Worm (Caenorhabditis elegans) whole organism, L3 larva: Measurements from ENCODE around the gene pek-1.

ENCODE experiments used
- ZK546.5 ChIP-seq: sonication (generic microtip); optimal IDR thresholded peaks from 2 replicates; lab custom pipeline; 2017; ENCODE audit warnings: missing biosample characterization, missing genetic modification characterization
- ama-1 ChIP-seq: fragments of 150-350 bp; optimal IDR thresholded peaks from 2 replicates; lab custom pipeline; 2018
- egl-27 ChIP-seq: sonication (generic microtip); optimal IDR thresholded peaks from 4 replicates; lab custom pipeline; 2017; ENCODE audit warnings: missing biosample characterization, missing genetic modification reagents, missing genetic modification characterization
- elt-1 ChIP-seq: fragments of 150-350 bp; optimal IDR thresholded peaks from 2 replicates; lab custom pipeline; 2014; ENCODE audit warnings: missing biosample characterization, missing genetic modification characterization
- elt-3 ChIP-seq, 3 experiments: fragments of 150-350 bp in 1 of 3; sonication (generic microtip) in 2 of 3; optimal IDR thresholded peaks; 2 replicates in 2 of 3; 4 replicates in 1 of 3; lab custom pipeline; 2014 to 2017; ENCODE audit warnings: missing biosample characterization in 3 of 3, missing genetic modification characterization in 3 of 3
- fos-1 ChIP-seq: fragments of 150-350 bp; optimal IDR thresholded peaks from 2 replicates; lab custom pipeline; 2014; ENCODE audit warnings: missing biosample characterization, missing genetic modification characterization
- hmg-11 ChIP-seq: sonication (generic microtip); optimal IDR thresholded peaks from 2 replicates; lab custom pipeline; 2016; ENCODE audit warnings: missing genetic modification characterization, missing compliant biosample characterization
- nhr-11 ChIP-seq: fragments of 150-350 bp; optimal IDR thresholded peaks from 2 replicates; lab custom pipeline; 2014; ENCODE audit warnings: missing biosample characterization, missing genetic modification characterization
- nhr-28 ChIP-seq: fragments of 150-350 bp; optimal IDR thresholded peaks from 2 replicates; lab custom pipeline; 2014; ENCODE audit warnings: missing biosample characterization, missing genetic modification characterization
- skn-1 ChIP-seq: fragments of 150-350 bp; optimal IDR thresholded peaks from 2 replicates; lab custom pipeline; 2014; ENCODE audit warnings: missing biosample characterization, missing genetic modification characterization
- snpc-4 ChIP-seq: fragments of 150-350 bp; optimal IDR thresholded peaks from 2 replicates; lab custom pipeline; 2014; ENCODE audit warnings: missing biosample characterization, missing genetic modification characterization
- unc-62 ChIP-seq: fragments of 150-350 bp; sonication (generic microtip); optimal IDR thresholded peaks from 4 replicates; lab custom pipeline; 2014; ENCODE audit warnings: missing biosample characterization, missing genetic modification reagents, missing genetic modification characterization

- TF ChIP-seq snpc-4 (tag; lab: Kevin White, UChicago) (no peak), ZK546.5 (tag; lab: Kevin White, UChicago) (no peak), ama-1 (lab: Kevin White, UChicago) (no peak), skn-1 (tag; lab: Kevin White, UChicago) (no peak), fos-1 (tag; lab: Kevin White, UChicago) (no peak), nhr-11 (tag; lab: Kevin White, UChicago) (no peak), egl-27 (tag; lab: Kevin White, UChicago) (no peak), unc-62 (GFP tag; lab: Kevin White, UChicago) (no peak), elt-1 (tag; lab: Kevin White, UChicago) (no peak), elt-3 (tag; optimal IDR thresholded peaks at IDR 0.05; lab: Kevin White, UChicago) (no peak), hmg-11 (no peak), nhr-28 (tag; lab: Kevin White, UChicago) (no peak)
Measured at ce11 chrX:11377370-11377769, 37.3 kb downstream of the pek-1 start, which contains the start of gene tni-1.
